Worm (Caenorhabditis elegans) whole organism, mixed stage, embryonic: Measurements from ENCODE around the gene ttr-35.

Experiments used
- bed-3 ChIP-seq: fragments of 200-800 bp; sonication (Bioruptor generic); optimal IDR thresholded peaks from 3 replicates; lab custom pipeline; 2018; ENCODE audit warnings: mild to moderate bottlenecking, missing genetic modification characterization, moderate library complexity, missing compliant biosample characterization
- elt-1 ChIP-seq: sonication (generic microtip); optimal IDR thresholded peaks from 2 replicates; lab custom pipeline; 2017; ENCODE audit warnings: missing genetic modification characterization, mild to moderate bottlenecking, missing compliant biosample characterization, antibody characterized with exemption, moderate library complexity, borderline replicate concordance; ENCODE audit not compliant: insufficient read depth
- elt-3 ChIP-seq: fragments of 150-350 bp; optimal IDR thresholded peaks from 2 replicates; lab custom pipeline; 2014; ENCODE audit warnings: missing biosample characterization, missing genetic modification characterization
- nhr-76 ChIP-seq: sonication (generic microtip); optimal IDR thresholded peaks from 2 replicates; lab custom pipeline; 2017; ENCODE audit warnings: missing biosample characterization, missing genetic modification characterization
- pha-4 ChIP-seq: fragments of 150-350 bp; optimal IDR thresholded peaks from 2 replicates; lab custom pipeline; 2018; ENCODE audit warnings: missing biosample characterization, missing genetic modification reagents, missing genetic modification characterization
- snpc-4 ChIP-seq: fragments of 150-350 bp; optimal IDR thresholded peaks from 2 replicates; lab custom pipeline; 2014; ENCODE audit warnings: missing biosample characterization, missing genetic modification characterization
- sptf-1 ChIP-seq: sonication (generic microtip); optimal IDR thresholded peaks from 2 replicates; lab custom pipeline; 2017; ENCODE audit warnings: mild to moderate bottlenecking, missing genetic modification characterization, moderate library complexity, missing compliant biosample characterization
- unc-39 ChIP-seq: fragments of 150-350 bp; optimal IDR thresholded peaks from 2 replicates; lab custom pipeline; 2014; ENCODE audit warnings: missing biosample characterization, missing genetic modification characterization
- ztf-11 ChIP-seq: fragments of 150-350 bp; optimal IDR thresholded peaks from 2 replicates; lab custom pipeline; 2014; ENCODE audit warnings: missing biosample characterization, missing genetic modification characterization

ce11 chrX:6542692-6543091 lies 30.6 kb downstream of the ttr-35 start, which contains the start of gene T14E8.2:
- TF ChIP-seq ztf-11 (tag; lab: Kevin White, UChicago) (no peak), unc-39 (tag; lab: Kevin White, UChicago) (no peak), elt-1 (tag; lab: Kevin White, UChicago) (no peak), nhr-76 (tag; lab: Kevin White, UChicago) (no peak), sptf-1 (tag; lab: Kevin White, UChicago) (no peak), bed-3 (GFP tag; lab: Kevin White, UChicago) (no peak), elt-3 (tag; lab: Kevin White, UChicago) (no peak), pha-4 (tag; lab: Kevin White, UChicago) (no peak), snpc-4 (no peak)
